Worm (Caenorhabditis elegans) whole organism, L4 larva: ENCODE results near the gene srp-7.

Experiments used
- F26F4.8 ChIP-seq: fragments of 200-800 bp; sonication (Bioruptor generic); conservative IDR thresholded peaks from 2 replicates; pipeline ENCODE4 v1.3.6; 2022; ENCODE audit warnings: missing genetic modification characterization, missing compliant biosample characterization
- T26A8.4 ChIP-seq: fragments of 200-800 bp; sonication (Bioruptor generic); IDR thresholded peaks from 2 replicates; pipeline ENCODE4 v1.3.6; 2022; ENCODE audit warnings: missing genetic modification characterization, missing compliant biosample characterization
- Y105C5A.15 ChIP-seq: fragments of 200-800 bp; sonication (Bioruptor generic); IDR thresholded peaks from 2 replicates; pipeline ENCODE4 v1.3.6; 2022; ENCODE audit warnings: missing genetic modification characterization, missing compliant biosample characterization
- ZK337.2 ChIP-seq: fragments of 200-800 bp; sonication (Bioruptor generic); IDR thresholded peaks from 2 replicates; pipeline ENCODE4 v1.3.6; 2022; ENCODE audit warnings: missing genetic modification reagents, missing genetic modification characterization, missing compliant biosample characterization
- aha-1 ChIP-seq: fragments of 150-350 bp; peaks from one replicate; lab custom pipeline; 2014; ENCODE audit warnings: missing biosample characterization, missing genetic modification characterization
- ceh-20 ChIP-seq: fragments of 200-800 bp; sonication (Bioruptor generic); IDR thresholded peaks from 2 replicates; pipeline ENCODE4 v1.3.6; 2022; ENCODE audit warnings: missing genetic modification reagents, missing genetic modification characterization, missing compliant biosample characterization
- ceh-32 ChIP-seq: sonication (generic microtip); optimal IDR thresholded peaks from 2 replicates; lab custom pipeline; 2016; ENCODE audit warnings: mild to moderate bottlenecking, missing genetic modification characterization, missing compliant biosample characterization; ENCODE audit not compliant: poor library complexity
- ceh-62 ChIP-seq: sonication (generic microtip); optimal IDR thresholded peaks from 2 replicates; lab custom pipeline; 2017; ENCODE audit warnings: missing biosample characterization, missing genetic modification characterization
- ces-1 ChIP-seq: fragments of 150-350 bp; sonication (generic microtip); optimal IDR thresholded peaks from 4 replicates; lab custom pipeline; 2014; ENCODE audit warnings: missing biosample characterization, missing genetic modification reagents, missing genetic modification characterization
- cey-2 ChIP-seq: sonication (generic microtip); optimal IDR thresholded peaks from 3 replicates; lab custom pipeline; 2017; ENCODE audit warnings: missing genetic modification characterization, mild to moderate bottlenecking, missing compliant biosample characterization, antibody characterized with exemption, borderline replicate concordance; ENCODE audit not compliant: insufficient read depth
- ctbp-1 ChIP-seq: fragments of 200-800 bp; sonication (Bioruptor generic); IDR thresholded peaks from 2 replicates; pipeline ENCODE4 v1.3.6; 2022; ENCODE audit warnings: missing genetic modification reagents, missing genetic modification characterization, missing compliant biosample characterization
- daf-16 ChIP-seq, 3 experiments: sonication (generic microtip); optimal IDR thresholded peaks; 2 replicates each; lab custom pipeline; 2016 to 2017; ENCODE audit warnings: missing genetic modification characterization in 3 of 3, missing genetic modification reagents in 3 of 3, mild to moderate bottlenecking in 2 of 3, missing compliant biosample characterization in 2 of 3, missing biosample characterization in 1 of 3, moderate library complexity in 1 of 3
- daf-19 ChIP-seq: fragments of 200-800 bp; sonication (Bioruptor generic); conservative IDR thresholded peaks from 2 replicates; pipeline ENCODE4 v1.3.6; 2022; ENCODE audit warnings: missing genetic modification characterization, missing compliant biosample characterization
- daf-8 ChIP-seq: fragments of 200-800 bp; sonication (Bioruptor generic); IDR thresholded peaks from 2 replicates; pipeline ENCODE4 v1.3.6; 2022; ENCODE audit warnings: missing genetic modification characterization, missing compliant biosample characterization
- dpl-1 ChIP-seq: fragments of 150-350 bp; optimal IDR thresholded peaks from 2 replicates; lab custom pipeline; 2014; ENCODE audit warnings: missing biosample characterization, missing genetic modification reagents, missing genetic modification characterization
- dve-1 ChIP-seq: sonication (generic microtip); optimal IDR thresholded peaks from 2 replicates; lab custom pipeline; 2017; ENCODE audit warnings: antibody characterized with exemption, mild to moderate bottlenecking, missing genetic modification characterization, missing compliant biosample characterization; ENCODE audit not compliant: insufficient read depth
- fos-1 ChIP-seq: fragments of 150-350 bp; optimal IDR thresholded peaks from 2 replicates; lab custom pipeline; 2014; ENCODE audit warnings: missing biosample characterization, missing genetic modification characterization
- hif-1 ChIP-seq, 2 experiments: sonication (generic microtip); optimal IDR thresholded peaks; 2 replicates each; lab custom pipeline; 2016 to 2017; ENCODE audit warnings: missing compliant biosample characterization in 2 of 2, missing genetic modification characterization in 2 of 2, missing genetic modification reagents in 2 of 2, missing genotype in 2 of 2, mild to moderate bottlenecking in 1 of 2
- hlh-11 ChIP-seq: fragments of 200-800 bp; sonication (Bioruptor generic); optimal IDR thresholded peaks from 2 replicates; lab custom pipeline; 2018; ENCODE audit warnings: mild to moderate bottlenecking, missing genetic modification characterization, missing compliant biosample characterization
- lin-1 ChIP-seq: fragments of 200-800 bp; sonication (Bioruptor generic); IDR thresholded peaks from 2 replicates; pipeline ENCODE4 v1.3.6; 2022; ENCODE audit warnings: missing genetic modification reagents, missing genetic modification characterization, missing compliant biosample characterization
- lin-13 ChIP-seq: fragments of 150-350 bp; optimal IDR thresholded peaks from 2 replicates; lab custom pipeline; 2014; ENCODE audit warnings: missing biosample characterization, missing genetic modification reagents, missing genetic modification characterization
- lin-15B ChIP-seq: fragments of 150-350 bp; sonication (generic microtip); optimal IDR thresholded peaks from 3 replicates; lab custom pipeline; 2014; ENCODE audit warnings: missing biosample characterization, missing genetic modification characterization
- lin-39 ChIP-seq: fragments of 150-350 bp; optimal IDR thresholded peaks from 2 replicates; lab custom pipeline; 2014; ENCODE audit warnings: missing biosample characterization, missing genetic modification reagents, missing genetic modification characterization
- madf-5 ChIP-seq, 2 experiments: fragments of 200-800 bp; sonication (Bioruptor generic); IDR thresholded peaks; 2 replicates each; pipeline ENCODE4 v1.3.6; 2022; ENCODE audit warnings: missing compliant biosample characterization in 2 of 2, missing genetic modification characterization in 2 of 2
- madf-9 ChIP-seq: fragments of 200-800 bp; sonication (Bioruptor generic); conservative IDR thresholded peaks from 2 replicates; pipeline ENCODE4 v1.3.6; 2022; ENCODE audit warnings: missing genetic modification reagents, missing genetic modification characterization, missing compliant biosample characterization
- mep-1 ChIP-seq: fragments of 150-350 bp; sonication (generic microtip); optimal IDR thresholded peaks from 3 replicates; lab custom pipeline; 2014; ENCODE audit warnings: missing biosample characterization, missing genetic modification characterization
- nhr-102 ChIP-seq: sonication (generic microtip); optimal IDR thresholded peaks from 2 replicates; lab custom pipeline; 2016; ENCODE audit warnings: mild to moderate bottlenecking, missing genetic modification characterization, moderate library complexity, missing compliant biosample characterization
- nhr-25 ChIP-seq: sonication (generic microtip); optimal IDR thresholded peaks from 2 replicates; lab custom pipeline; 2017; ENCODE audit warnings: missing genetic modification characterization, mild to moderate bottlenecking, missing compliant biosample characterization, antibody characterized with exemption, moderate library complexity, borderline replicate concordance; ENCODE audit not compliant: insufficient read depth
- pha-4 ChIP-seq, 2 experiments: fragments of 150-350 bp in 1 of 2; fragments of 200-800 bp in 1 of 2; sonication (Bioruptor generic) in 1 of 2; IDR thresholded peaks in 1 of 2; optimal IDR thresholded peaks in 1 of 2; 2 replicates each; pipeline versions ENCODE4 v1.3.6 to Lab custom; 2014 to 2022; ENCODE audit warnings: missing genetic modification characterization in 2 of 2, missing genetic modification reagents in 2 of 2, missing biosample characterization in 1 of 2, missing compliant biosample characterization in 1 of 2
- saeg-2 ChIP-seq: fragments of 200-800 bp; sonication (Bioruptor generic); IDR thresholded peaks from 2 replicates; pipeline ENCODE4 v1.3.6; 2022; ENCODE audit warnings: missing genetic modification reagents, missing genetic modification characterization, missing compliant biosample characterization
- set-16 ChIP-seq: fragments of 200-800 bp; sonication (Bioruptor generic); IDR thresholded peaks from 2 replicates; pipeline ENCODE4 v1.3.6; 2022; ENCODE audit warnings: missing genetic modification reagents, missing genetic modification characterization, missing compliant biosample characterization
- snpc-4 ChIP-seq: fragments of 150-350 bp; optimal IDR thresholded peaks from 2 replicates; lab custom pipeline; 2014; ENCODE audit warnings: missing biosample characterization, missing genetic modification characterization
- tag-97 ChIP-seq: fragments of 200-800 bp; sonication (Bioruptor generic); IDR thresholded peaks from 2 replicates; pipeline ENCODE4 v1.3.6; 2022; ENCODE audit warnings: missing genetic modification characterization, missing compliant biosample characterization
- unc-130 ChIP-seq: sonication (generic microtip); optimal IDR thresholded peaks from 2 replicates; lab custom pipeline; 2016; ENCODE audit warnings: missing genetic modification reagents, missing genetic modification characterization, missing compliant biosample characterization
- unc-62 ChIP-seq, 3 experiments: fragments of 150-350 bp in 1 of 3; sonication (generic microtip); optimal IDR thresholded peaks in 2 of 3; peaks in 1 of 3; 1 replicate in 1 of 3; 2 replicates in 2 of 3; lab custom pipeline; 2014 to 2017; ENCODE audit warnings: missing biosample characterization in 3 of 3, missing genetic modification characterization in 3 of 3, missing genetic modification reagents in 3 of 3, missing genotype in 1 of 3
- zip-2 ChIP-seq: fragments of 150-350 bp; optimal IDR thresholded peaks from 2 replicates; lab custom pipeline; 2014; ENCODE audit warnings: missing biosample characterization, missing genetic modification characterization

Gene srp-7

ce11 chrV:8163199-8163598 is 15.7 kb upstream of the srp-7 start:
- TF ChIP-seq ceh-62 (tag; lab: Kevin White, UChicago) (no peak), daf-16 (GFP tag; optimal IDR thresholded peaks at IDR 0.05; lab: Kevin White, UChicago) (no peak), daf-16 (tag; optimal IDR thresholded peaks at IDR 0.05; lab: Kevin White, UChicago) (peak; percentile 53), fos-1 (tag; lab: Kevin White, UChicago) (no peak), zip-2 (tag; lab: Kevin White, UChicago) (no peak), ceh-20 (GFP tag; lab: Robert Waterston, UW) (no peak), snpc-4 (no peak), nhr-25 (tag; lab: Kevin White, UChicago) (no peak), hif-1 (tag; optimal IDR thresholded peaks at IDR 0.05; lab: Kevin White, UChicago) (no peak)

- peak in 1 of 2 experiments; percentile 92 for TF ChIP-seq unc-62 (GFP tag; optimal IDR thresholded peaks at IDR 0.05 in 1 of 2; lab: Kevin White, UChicago)
- TF ChIP-seq unc-62 (tag; optimal IDR thresholded peaks at IDR 0.05; lab: Kevin White, UChicago) = no peak
- TF ChIP-seq F26F4.8 (GFP tag; lab: Robert Waterston, UW) = no peak
Observed at ce11 chrV:8168219-8168962, 10.5 kb upstream of the srp-7 start, which contains the start of gene F20D6.8. F20D6.8 (minus strand) TSS chrV:8168269.

ce11 chrV:8169150-8169549 is 9.8 kb upstream of the srp-7 start:
- TF ChIP-seq nhr-25 (tag; lab: Kevin White, UChicago) (no peak), aha-1 (tag; lab: Kevin White, UChicago) (peak; percentile 99), ceh-62 (tag; lab: Kevin White, UChicago) (no peak)

- TF ChIP-seq ctbp-1 = no peak
- TF ChIP-seq mep-1 (tag; lab: Kevin White, UChicago) = no peak
- TF ChIP-seq saeg-2 = no peak
- TF ChIP-seq daf-19 = no peak
- TF ChIP-seq dpl-1 (GFP tag; lab: Kevin White, UChicago) = no peak
- no peak for TF ChIP-seq lin-15B (tag; lab: Kevin White, UChicago)
- TF ChIP-seq ZK337.2 (GFP tag; lab: Robert Waterston, UW) = no peak
- TF ChIP-seq lin-1 (GFP tag; lab: Robert Waterston, UW) = no peak
- no peak for TF ChIP-seq madf-5 (GFP tag; IDR thresholded peaks at IDR 0.05; lab: Robert Waterston, UW)
- no peak for TF ChIP-seq nhr-102 (tag; lab: Kevin White, UChicago)
- no peak for TF ChIP-seq lin-13 (GFP tag; lab: Kevin White, UChicago)
- TF ChIP-seq madf-9 (GFP tag; lab: Robert Waterston, UW) = no peak
- TF ChIP-seq hlh-11 (tag; lab: Kevin White, UChicago) = no peak
- TF ChIP-seq pha-4 (GFP tag; IDR thresholded peaks at IDR 0.05; lab: Robert Waterston, UW) = no peak
- TF ChIP-seq pha-4 (tag; optimal IDR thresholded peaks at IDR 0.05; lab: Kevin White, UChicago) = no peak
- TF ChIP-seq set-16 (GFP tag; lab: Robert Waterston, UW) = no peak
Observed at ce11 chrV:8170300-8170699, 8.6 kb upstream of the srp-7 start.

- no peak for TF ChIP-seq unc-130 (GFP tag; lab: Kevin White, UChicago)
- no peak for TF ChIP-seq ceh-32 (tag; lab: Kevin White, UChicago)
- TF ChIP-seq dve-1 = no peak
- TF ChIP-seq T26A8.4 (GFP tag; lab: Robert Waterston, UW) = no peak
- no peak for TF ChIP-seq saeg-2
- no peak for TF ChIP-seq lin-39 (tag; lab: Kevin White, UChicago)
- TF ChIP-seq daf-8 (GFP tag; lab: Robert Waterston, UW) = no peak
- no peak for TF ChIP-seq Y105C5A.15 (GFP tag; lab: Robert Waterston, UW)
- TF ChIP-seq ces-1 = no peak
- no peak for TF ChIP-seq cey-2
- no peak for TF ChIP-seq tag-97 (GFP tag; lab: Robert Waterston, UW)
- TF ChIP-seq, all 104 proteins: peak for 0
Observed at ce11 chrV:8171688-8172087, 7.2 kb upstream of the srp-7 start.
